Worm (Caenorhabditis elegans): Measurements from ENCODE around the gene C06H5.13.
"Not testable (repeated sequence)": the region's sequence is repeated elsewhere in the genome, so short reads cannot be mapped to it uniquely, and the experiment has no call there.

ce11 chrV:17894485-17894884 is 3.1 kb downstream of the C06H5.13 start, which contains the start of gene C06H5.12:
- not testable (repeated sequence) for TF ChIP-seq nhr-28, egl-27 (tag; optimal IDR thresholded peaks at IDR 0.05)
